Worm (Caenorhabditis elegans) whole organism, L1 larva: ENCODE data around the gene clec-251.

ENCODE experiments used
- C16A3.4 ChIP-seq: fragments of 150-350 bp; optimal IDR thresholded peaks from 2 replicates; lab custom pipeline; 2014; ENCODE audit warnings: missing biosample characterization, missing genetic modification characterization
- C34B4.2 ChIP-seq: sonication (generic microtip); optimal IDR thresholded peaks from 2 replicates; lab custom pipeline; 2017; ENCODE audit warnings: mild to moderate bottlenecking, missing genetic modification characterization, missing compliant biosample characterization
- F16B12.6 ChIP-seq: fragments of 150-350 bp; optimal IDR thresholded peaks from 2 replicates; lab custom pipeline; 2014; ENCODE audit warnings: missing biosample characterization, missing genetic modification characterization
- aly-2 ChIP-seq: fragments of 150-350 bp; optimal IDR thresholded peaks from 2 replicates; lab custom pipeline; 2014; ENCODE audit warnings: missing biosample characterization, missing genetic modification characterization
- ama-1 ChIP-seq: fragments of 150-350 bp; optimal IDR thresholded peaks from 2 replicates; lab custom pipeline; 2014
- ceh-63 ChIP-seq: fragments of 200-800 bp; sonication (Bioruptor generic); optimal IDR thresholded peaks from 2 replicates; lab custom pipeline; 2018; ENCODE audit warnings: mild to moderate bottlenecking, missing genetic modification characterization, missing compliant biosample characterization
- ceh-8 ChIP-seq: fragments of 200-800 bp; sonication (Bioruptor generic); optimal IDR thresholded peaks from 2 replicates; lab custom pipeline; 2018; ENCODE audit warnings: mild to moderate bottlenecking, missing genetic modification characterization, moderate library complexity, missing compliant biosample characterization
- ceh-88 ChIP-seq: fragments of 200-800 bp; sonication (Bioruptor generic); IDR thresholded peaks from 2 replicates; pipeline ENCODE4 v1.3.6; 2022; ENCODE audit warnings: missing genetic modification characterization, missing compliant biosample characterization
- ceh-90 ChIP-seq: sonication (generic microtip); optimal IDR thresholded peaks from 2 replicates; lab custom pipeline; 2016; ENCODE audit warnings: missing genetic modification characterization, missing compliant biosample characterization
- ces-1 ChIP-seq: fragments of 150-350 bp; optimal IDR thresholded peaks from 2 replicates; lab custom pipeline; 2014; ENCODE audit warnings: missing biosample characterization, missing genetic modification reagents, missing genetic modification characterization
- efl-1 ChIP-seq, 4 experiments: fragments of 150-350 bp; optimal IDR thresholded peaks in 3 of 4; peaks in 1 of 4; 1 replicate in 1 of 4; 2 replicates in 3 of 4; lab custom pipeline; 2014; ENCODE audit warnings: missing biosample characterization in 2 of 4, missing genetic modification characterization in 2 of 4, missing genetic modification reagents in 2 of 4
- egl-13 ChIP-seq: sonication (generic microtip); optimal IDR thresholded peaks from 2 replicates; lab custom pipeline; 2016; ENCODE audit warnings: missing genotype, missing genetic modification reagents, missing genetic modification characterization, missing compliant biosample characterization
- egl-27 ChIP-seq, 2 experiments: fragments of 150-350 bp in 1 of 2; sonication (generic microtip); optimal IDR thresholded peaks; 3 replicates each; lab custom pipeline; 2017 to 2018; ENCODE audit warnings: missing biosample characterization in 2 of 2, missing genetic modification characterization in 2 of 2, missing genetic modification reagents in 2 of 2
- elt-2 ChIP-seq: sonication (generic microtip); optimal IDR thresholded peaks from 2 replicates; lab custom pipeline; 2016; ENCODE audit warnings: missing genetic modification characterization, mild to moderate bottlenecking, inconsistent platforms, missing compliant biosample characterization, missing genetic modification reagents
- elt-3 ChIP-seq, 6 experiments: fragments of 150-350 bp in 1 of 6; sonication (generic microtip); optimal IDR thresholded peaks; 2 replicates each; lab custom pipeline; 2017 to 2018; ENCODE audit warnings: missing biosample characterization in 6 of 6, missing genetic modification characterization in 6 of 6, inconsistent platforms in 1 of 6
- ets-5 ChIP-seq: fragments of 200-800 bp; sonication (Bioruptor generic); IDR thresholded peaks from 2 replicates; pipeline ENCODE4 v1.3.6; 2022; ENCODE audit warnings: missing genetic modification characterization, missing compliant biosample characterization
- fkh-10 ChIP-seq: sonication (generic microtip); optimal IDR thresholded peaks from 2 replicates; lab custom pipeline; 2017; ENCODE audit warnings: missing biosample characterization, missing genetic modification reagents, missing genetic modification characterization
- fkh-4 ChIP-seq: sonication (generic microtip); optimal IDR thresholded peaks from 2 replicates; lab custom pipeline; 2016; ENCODE audit warnings: missing compliant biosample characterization, missing genetic modification characterization, borderline replicate concordance
- fkh-8 ChIP-seq: sonication (generic microtip); optimal IDR thresholded peaks from 2 replicates; lab custom pipeline; 2016; ENCODE audit warnings: mild to moderate bottlenecking, missing genetic modification characterization, missing compliant biosample characterization
- grh-1 ChIP-seq: fragments of 200-800 bp; sonication (Bioruptor generic); IDR thresholded peaks from 2 replicates; pipeline ENCODE4 v1.3.6; 2022; ENCODE audit warnings: missing genetic modification reagents, missing genetic modification characterization, missing compliant biosample characterization
- hlh-4 ChIP-seq: sonication (generic microtip); optimal IDR thresholded peaks from 2 replicates; lab custom pipeline; 2016; ENCODE audit warnings: mild to moderate bottlenecking, missing genetic modification characterization, missing compliant biosample characterization
- hpl-2 ChIP-seq: fragments of 150-350 bp; optimal IDR thresholded peaks from 2 replicates; lab custom pipeline; 2014; ENCODE audit warnings: missing biosample characterization, missing genetic modification reagents, missing genetic modification characterization
- isw-1 ChIP-seq: fragments of 200-800 bp; sonication (Bioruptor generic); IDR thresholded peaks from 2 replicates; pipeline ENCODE4 v1.3.6; 2022; ENCODE audit warnings: missing genetic modification characterization, missing compliant biosample characterization
- lin-15B ChIP-seq: fragments of 150-350 bp; sonication (generic microtip); optimal IDR thresholded peaks from 3 replicates; lab custom pipeline; 2014; ENCODE audit warnings: missing biosample characterization, missing genetic modification characterization
- lin-35 ChIP-seq, 2 experiments: fragments of 150-350 bp; optimal IDR thresholded peaks; 2 replicates each; lab custom pipeline; 2014; ENCODE audit warnings: missing biosample characterization in 2 of 2, missing genetic modification characterization in 2 of 2, missing genetic modification reagents in 2 of 2
- lin-39 ChIP-seq: fragments of 150-350 bp; optimal IDR thresholded peaks from 2 replicates; lab custom pipeline; 2014; ENCODE audit warnings: missing biosample characterization, missing genetic modification reagents, missing genetic modification characterization
- lir-3 ChIP-seq: sonication (generic microtip); optimal IDR thresholded peaks from 2 replicates; lab custom pipeline; 2016; ENCODE audit warnings: mild to moderate bottlenecking, missing genetic modification characterization, moderate library complexity, missing compliant biosample characterization; ENCODE audit not compliant: poor library complexity
- mab-9 ChIP-seq: fragments of 200-800 bp; sonication (Bioruptor generic); IDR thresholded peaks from 2 replicates; pipeline ENCODE4 v1.3.6; 2022; ENCODE audit warnings: missing genetic modification reagents, missing genetic modification characterization, missing compliant biosample characterization
- mdl-1 ChIP-seq, 2 experiments: fragments of 150-350 bp; optimal IDR thresholded peaks; 2 replicates each; lab custom pipeline; 2014 to 2017; ENCODE audit warnings: missing biosample characterization in 2 of 2, missing genetic modification characterization in 2 of 2, inconsistent platforms in 1 of 2
- mef-2 ChIP-seq: fragments of 150-350 bp; optimal IDR thresholded peaks from 2 replicates; lab custom pipeline; 2014; ENCODE audit warnings: missing biosample characterization, missing genetic modification characterization
- mep-1 ChIP-seq: fragments of 150-350 bp; optimal IDR thresholded peaks from 2 replicates; lab custom pipeline; 2014; ENCODE audit warnings: missing biosample characterization, missing genetic modification characterization
- nhr-12 ChIP-seq: sonication (generic microtip); optimal IDR thresholded peaks from 2 replicates; lab custom pipeline; 2017; ENCODE audit warnings: missing biosample characterization, missing genetic modification characterization
- nhr-20 ChIP-seq: sonication (generic microtip); optimal IDR thresholded peaks from 2 replicates; lab custom pipeline; 2016; ENCODE audit warnings: mild to moderate bottlenecking, missing genetic modification characterization, missing compliant biosample characterization
- nhr-237 ChIP-seq: fragments of 150-350 bp; optimal IDR thresholded peaks from 2 replicates; lab custom pipeline; 2014; ENCODE audit warnings: missing biosample characterization, missing genetic modification characterization
- nhr-47 ChIP-seq: sonication (generic microtip); optimal IDR thresholded peaks from 2 replicates; lab custom pipeline; 2016; ENCODE audit warnings: mild to moderate bottlenecking, missing genetic modification characterization, moderate library complexity, missing compliant biosample characterization
- nhr-71 ChIP-seq: sonication (generic microtip); optimal IDR thresholded peaks from 2 replicates; lab custom pipeline; 2016; ENCODE audit warnings: mild to moderate bottlenecking, missing genetic modification characterization, moderate library complexity, missing compliant biosample characterization
- nhr-76 ChIP-seq: sonication (generic microtip); optimal IDR thresholded peaks from 2 replicates; lab custom pipeline; 2017; ENCODE audit warnings: missing biosample characterization, missing genetic modification characterization
- nhr-84 ChIP-seq: sonication (generic microtip); optimal IDR thresholded peaks from 2 replicates; lab custom pipeline; 2017; ENCODE audit warnings: missing biosample characterization, missing genetic modification characterization
- nhr-85 ChIP-seq: sonication (generic microtip); peaks from one replicate; lab custom pipeline; 2016; ENCODE audit warnings: missing genetic modification characterization, inconsistent platforms, missing compliant biosample characterization
- pag-3 ChIP-seq: sonication (generic microtip); optimal IDR thresholded peaks from 2 replicates; lab custom pipeline; 2017; ENCODE audit warnings: missing genetic modification characterization, mild to moderate bottlenecking, missing compliant biosample characterization, antibody characterized with exemption, borderline replicate concordance; ENCODE audit not compliant: insufficient read depth
- pqm-1 ChIP-seq: sonication (generic microtip); optimal IDR thresholded peaks from 3 replicates; lab custom pipeline; 2017; ENCODE audit warnings: missing biosample characterization, missing genetic modification characterization
- skn-1 ChIP-seq: fragments of 150-350 bp; optimal IDR thresholded peaks from 2 replicates; lab custom pipeline; 2014; ENCODE audit warnings: missing biosample characterization, missing genetic modification characterization
- sptf-1 ChIP-seq: fragments of 150-350 bp; optimal IDR thresholded peaks from 2 replicates; lab custom pipeline; 2014; ENCODE audit warnings: missing biosample characterization, missing genetic modification characterization
- swsn-7 ChIP-seq: sonication (generic microtip); optimal IDR thresholded peaks from 2 replicates; lab custom pipeline; 2016; ENCODE audit warnings: missing genetic modification characterization, missing compliant biosample characterization
- unc-130 ChIP-seq: fragments of 150-350 bp; optimal IDR thresholded peaks from 2 replicates; lab custom pipeline; 2017; ENCODE audit warnings: missing biosample characterization, missing genetic modification characterization, inconsistent platforms
- unc-30 ChIP-seq: sonication (generic microtip); optimal IDR thresholded peaks from 2 replicates; lab custom pipeline; 2017; ENCODE audit warnings: missing biosample characterization, missing genetic modification characterization
- unc-62 ChIP-seq: fragments of 150-350 bp; optimal IDR thresholded peaks from 2 replicates; lab custom pipeline; 2014; ENCODE audit warnings: missing biosample characterization, missing genetic modification reagents, missing genetic modification characterization
- vab-15 ChIP-seq: sonication (generic microtip); optimal IDR thresholded peaks from 2 replicates; lab custom pipeline; 2017; ENCODE audit warnings: missing genotype, mild to moderate bottlenecking, missing genetic modification characterization, missing compliant biosample characterization
- xbp-1 ChIP-seq: sonication (generic microtip); optimal IDR thresholded peaks from 2 replicates; lab custom pipeline; 2016; ENCODE audit warnings: missing genetic modification characterization, missing compliant biosample characterization
- ztf-11 ChIP-seq, 2 experiments: sonication (generic microtip); optimal IDR thresholded peaks; 2 replicates each; lab custom pipeline; 2016 to 2017; ENCODE audit warnings: missing genetic modification characterization in 2 of 2, missing biosample characterization in 1 of 2, missing compliant biosample characterization in 1 of 2

clec-251 gene

DNA sequence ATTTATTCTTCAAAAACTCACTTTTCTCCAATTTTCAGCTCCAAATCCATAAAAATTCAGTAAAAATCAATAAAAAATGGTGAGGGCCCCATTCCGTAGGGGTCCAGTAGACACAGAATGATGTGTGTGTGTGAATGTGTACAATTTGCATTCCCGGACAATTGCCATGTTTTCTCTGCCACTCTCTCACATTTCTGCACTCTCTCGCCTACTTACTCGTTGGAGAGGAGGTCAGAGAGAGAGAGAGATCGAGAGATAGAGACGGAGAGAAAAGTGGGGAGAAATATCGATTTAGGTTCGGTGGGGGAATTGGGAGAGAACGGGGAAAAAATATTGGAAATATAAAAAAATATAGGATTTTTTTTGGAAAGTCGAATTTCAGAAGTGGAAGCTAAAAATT is 23.2 kb downstream of the clec-251 start (continued):
- no peak for TF ChIP-seq ces-1
- no peak for TF ChIP-seq hpl-2 (GFP tag; lab: Kevin White, UChicago)
- TF ChIP-seq pag-3 (tag; lab: Kevin White, UChicago) = no peak
- peak; percentile 58 for TF ChIP-seq F16B12.6 (tag; lab: Kevin White, UChicago)
- peak; percentile 13 for TF ChIP-seq ceh-90 (tag; lab: Kevin White, UChicago)
- TF ChIP-seq unc-130 (tag; lab: Kevin White, UChicago) = no peak
- TF ChIP-seq mep-1 (tag; lab: Kevin White, UChicago) = peak; percentile 96
- no peak for TF ChIP-seq fkh-8 (tag; lab: Kevin White, UChicago)
- TF ChIP-seq lin-39 = peak; percentile 30
- TF ChIP-seq unc-62 = no peak
- TF ChIP-seq ztf-11 (tag; optimal IDR thresholded peaks at IDR 0.05; lab: Kevin White, UChicago) = peak in 1 of 2 experiments; percentile 72
- TF ChIP-seq nhr-47 (tag; lab: Kevin White, UChicago) = peak; percentile 95
- TF ChIP-seq egl-13 (tag; lab: Kevin White, UChicago) = no peak
- TF ChIP-seq ceh-88 (GFP tag; lab: Robert Waterston, UW) = no peak
- peak in 1 of 2 experiments; percentile 66 for TF ChIP-seq mdl-1 (tag; optimal IDR thresholded peaks at IDR 0.05; lab: Kevin White, UChicago)
- TF ChIP-seq pqm-1 (tag; lab: Kevin White, UChicago) = no peak
- TF ChIP-seq swsn-7 = peak; percentile 95
- TF ChIP-seq sptf-1 (tag; lab: Kevin White, UChicago) = no peak
- no peak for TF ChIP-seq C34B4.2
- no peak for TF ChIP-seq lir-3 (tag; lab: Kevin White, UChicago)
- TF ChIP-seq elt-2 = peak; percentile 35
- peak; percentile 39 for TF ChIP-seq ceh-63 (GFP tag; lab: Kevin White, UChicago)
- TF ChIP-seq vab-15 (tag; lab: Kevin White, UChicago) = no peak
- peak; percentile 47 for TF ChIP-seq C16A3.4 (tag; lab: Kevin White, UChicago)
- TF ChIP-seq lin-15B (tag; lab: Kevin White, UChicago) = peak; percentile 25
- TF ChIP-seq fkh-10 (GFP tag; lab: Kevin White, UChicago) = no peak
- peak; percentile 64 for TF ChIP-seq isw-1 (GFP tag; lab: Robert Waterston, UW)
- peak; percentile 80 for TF ChIP-seq nhr-237
- no peak for TF ChIP-seq nhr-76 (tag; lab: Kevin White, UChicago)
- peak; percentile 94 for TF ChIP-seq nhr-85 (tag; lab: Kevin White, UChicago)
- peak; percentile 78 for TF ChIP-seq nhr-20 (tag; lab: Kevin White, UChicago)
- peak; percentile 95 for TF ChIP-seq nhr-71 (tag; lab: Kevin White, UChicago)
- TF ChIP-seq elt-3 (tag; optimal IDR thresholded peaks at IDR 0.05; lab: Kevin White, UChicago) = peak in 1 of 6 experiments; percentile 38
- TF ChIP-seq ama-1 (lab: Kevin White, UChicago) = no peak
- TF ChIP-seq grh-1 (GFP tag; lab: Robert Waterston, UW) = peak; percentile 72
- no peak for TF ChIP-seq hlh-4 (tag; lab: Kevin White, UChicago)
- peak; percentile 70 to 89 for TF ChIP-seq lin-35 (GFP tag; optimal IDR thresholded peaks at IDR 0.05; lab: Kevin White, UChicago)
- TF ChIP-seq unc-30 (tag; lab: Kevin White, UChicago) = no peak
- TF ChIP-seq skn-1 = peak; percentile 64
- peak in 1 of 2 experiments; percentile 64 for TF ChIP-seq egl-27 (tag; optimal IDR thresholded peaks at IDR 0.05; lab: Kevin White, UChicago)

DNA sequence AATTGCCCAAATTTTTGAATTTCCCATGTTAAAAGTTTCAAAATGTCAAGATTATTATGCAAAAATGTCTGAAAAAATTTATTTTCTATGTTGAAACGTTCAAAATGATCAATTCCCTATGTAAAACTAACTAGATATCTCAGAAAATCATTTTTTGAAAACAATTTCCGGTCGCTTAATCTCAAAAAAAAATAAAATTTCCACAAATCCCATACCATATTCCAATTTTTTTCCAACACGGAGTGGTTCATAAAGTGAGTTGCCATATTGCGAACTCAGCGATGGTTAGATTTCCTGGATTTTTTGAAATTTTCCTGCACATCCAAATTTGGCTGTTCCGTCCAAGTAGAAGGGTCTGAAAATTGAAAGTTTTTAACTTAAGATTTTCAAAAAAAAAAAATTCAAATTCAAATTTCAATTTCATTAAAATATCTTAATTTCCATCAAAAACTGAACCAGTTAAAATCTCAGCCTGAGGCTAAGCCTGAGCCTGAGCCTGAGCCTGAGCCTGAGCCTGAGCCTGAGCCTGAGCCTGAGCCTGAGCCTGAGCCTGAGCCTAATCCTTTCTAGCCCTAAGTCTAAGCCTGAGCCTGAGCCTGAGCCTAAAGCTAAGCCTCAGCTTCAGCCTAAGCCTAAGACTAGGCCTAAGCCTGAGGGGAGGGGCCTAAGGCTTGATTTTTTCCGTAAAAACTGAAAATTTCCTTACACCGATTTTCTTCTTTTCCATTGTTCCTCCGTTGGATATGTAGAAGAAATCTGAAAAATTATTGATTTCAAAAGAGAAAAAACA is 24.1 kb downstream of the clec-251 start:
- TF ChIP-seq ceh-63 (GFP tag; lab: Kevin White, UChicago) (peak; percentile 22), C16A3.4 (tag; lab: Kevin White, UChicago) (no peak), nhr-12 (tag; lab: Kevin White, UChicago) (no peak), nhr-84 (tag; lab: Kevin White, UChicago) (no peak), elt-3 (tag; optimal IDR thresholded peaks at IDR 0.05; lab: Kevin White, UChicago) (no peak), ets-5 (GFP tag; lab: Robert Waterston, UW) (0 out of 2 replicates have a peak, but pooled peaks have one; percentile 28), ceh-8 (GFP tag; lab: Kevin White, UChicago) (no peak), F16B12.6 (tag; lab: Kevin White, UChicago) (no peak), sptf-1 (tag; lab: Kevin White, UChicago) (peak; percentile 100), aly-2 (no peak), lin-39 (no peak), mab-9 (GFP tag; lab: Robert Waterston, UW) (no peak), efl-1 (optimal IDR thresholded peaks at IDR 0.05; lab: Kevin White, UChicago) (no peak), efl-1 (GFP tag; optimal IDR thresholded peaks at IDR 0.05 in 1 of 2; lab: Kevin White, UChicago) (peak in 1 of 2 experiments; percentile 64), mef-2 (no peak), nhr-71 (tag; lab: Kevin White, UChicago) (no peak), xbp-1 (tag; lab: Kevin White, UChicago) (no peak), fkh-4 (no peak), hlh-4 (tag; lab: Kevin White, UChicago) (no peak)
